Fruit fly (Drosophila melanogaster): ENCODE results near the gene Tcs5.

Tcs5 gene

DNA sequence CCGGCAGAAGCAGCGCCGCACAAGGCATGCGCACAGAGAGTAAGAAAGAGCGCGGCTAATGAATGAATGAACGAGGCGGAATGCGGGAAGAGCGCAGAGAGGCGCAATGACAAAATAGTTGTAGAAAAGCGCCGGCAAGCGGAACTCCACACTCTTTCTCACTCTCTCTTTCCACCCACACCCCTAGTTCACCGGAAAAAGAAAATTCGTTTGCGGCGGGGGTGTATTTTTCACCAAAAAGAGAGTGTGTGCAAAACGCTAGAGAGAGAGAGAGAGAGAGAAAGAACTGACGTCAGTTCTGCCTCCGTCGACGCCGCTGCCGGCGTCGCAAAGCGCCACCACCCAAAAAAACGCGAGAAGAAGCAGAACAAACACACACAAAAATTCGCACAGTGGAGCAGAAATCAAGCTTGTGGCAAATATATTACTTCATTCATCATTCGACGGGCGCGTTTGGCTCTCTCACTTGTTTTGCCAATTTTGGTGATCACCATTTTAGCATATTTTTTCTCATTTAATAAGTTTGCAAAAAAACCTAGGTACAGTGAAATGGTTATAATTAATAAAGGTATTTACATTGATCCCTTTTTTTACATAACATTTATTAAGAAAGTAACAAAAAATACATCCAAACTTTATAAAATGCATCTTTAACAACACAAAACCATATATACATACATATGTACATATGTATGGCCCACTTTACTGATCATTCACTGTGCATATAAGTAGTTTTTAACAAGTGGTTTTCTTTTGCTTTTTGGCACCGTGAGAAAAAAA, 45.9 kb upstream of the Tcs5 start (continued):
- TF ChIP-seq CG18011 (GFP tag; optimal IDR thresholded peaks at IDR 0.05) (peak; percentile 31), CG33557 (GFP tag; optimal IDR thresholded peaks at IDR 0.05) (no peak), CG5180 (GFP tag; optimal IDR thresholded peaks at IDR 0.05) (peak; percentile 10), z (GFP tag; IDR thresholded peaks at IDR 0.05) (no peak), HmgZ (tag; optimal IDR thresholded peaks at IDR 0.05) (no peak), ash1 (GFP tag; optimal IDR thresholded peaks at IDR 0.05) (no peak), CG14441 (GFP tag; IDR thresholded peaks at IDR 0.05) (no peak; the same call in none of the 2 replicates), Hr78 (GFP tag; optimal IDR thresholded peaks at IDR 0.05) (no peak), odd (GFP tag; optimal IDR thresholded peaks at IDR 0.05) (no peak), MBD-R2 (GFP tag; IDR thresholded peaks at IDR 0.05) (peak; percentile 27; the same call in 1 of the 2 replicates), Rfx (GFP tag; IDR thresholded peaks at IDR 0.05) (peak; percentile 39), CG3995 (GFP tag; optimal IDR thresholded peaks at IDR 0.05) (no peak), ro (GFP tag; IDR thresholded peaks at IDR 0.05) (no peak), D (optimal IDR thresholded peaks at IDR 0.05) (no peak), D (GFP tag; optimal IDR thresholded peaks at IDR 0.05) (peak; percentile 24), kni (GFP tag; optimal IDR thresholded peaks at IDR 0.05) (peak; percentile 7), Dfd (GFP tag; optimal IDR thresholded peaks at IDR 0.05) (no peak), Taf1 (GFP tag; IDR thresholded peaks at IDR 0.05) (no peak), gt (GFP tag; IDR thresholded peaks at IDR 0.05) (no peak), cg (GFP tag; optimal IDR thresholded peaks at IDR 0.05) (peak; percentile 15), E2f2 (GFP tag; IDR thresholded peaks at IDR 0.05) (peak; percentile 19; the same call in 1 of the 2 replicates), Doc3 (GFP tag; IDR thresholded peaks at IDR 0.05; ENCODE audit: partially characterized antibody) (no peak), CG18476 (GFP tag; optimal IDR thresholded peaks at IDR 0.05) (no peak), ap (GFP tag; IDR thresholded peaks at IDR 0.05) (no peak), CG3281 (GFP tag; optimal IDR thresholded peaks at IDR 0.05) (peak; percentile 76), stwl (tag; optimal IDR thresholded peaks at IDR 0.05) (no peak), CG11247 (GFP tag; IDR thresholded peaks at IDR 0.05) (no peak), klu (GFP tag; IDR thresholded peaks at IDR 0.05) (0 out of 2 replicates have a peak, but pooled peaks have one; percentile 35), CG18262 (tag; optimal IDR thresholded peaks at IDR 0.05) (peak; percentile 56), CG17912 (GFP tag; optimal IDR thresholded peaks at IDR 0.05) (no peak), az2 (GFP tag; optimal IDR thresholded peaks at IDR 0.05) (peak; percentile 53), Neu2 (GFP tag; optimal IDR thresholded peaks at IDR 0.05; ENCODE audit: borderline replicate concordance) (no peak), CG6854 (GFP tag; optimal IDR thresholded peaks at IDR 0.05) (no peak), Lhr (GFP tag; optimal IDR thresholded peaks at IDR 0.05) (no peak), CG6791 (GFP tag; IDR thresholded peaks at IDR 0.05; ENCODE audit: partially characterized antibody) (no peak), Sox100B (GFP tag; optimal IDR thresholded peaks at IDR 0.05) (peak; percentile 62), CG10147 (GFP tag; optimal IDR thresholded peaks at IDR 0.05) (peak; percentile 8), Nf-YA (GFP tag; IDR thresholded peaks at IDR 0.05) (no peak), bcd (GFP tag; optimal IDR thresholded peaks at IDR 0.05) (peak; percentile 75), CG31365 (tag; optimal IDR thresholded peaks at IDR 0.05) (no peak), Dip3 (GFP tag; optimal IDR thresholded peaks at IDR 0.05) (peak; percentile 60), fd3F (GFP tag; optimal IDR thresholded peaks at IDR 0.05) (peak; percentile 37), gfzf (GFP tag; optimal IDR thresholded peaks at IDR 0.05) (no peak), tx (GFP tag; optimal IDR thresholded peaks at IDR 0.05) (no peak), slbo (GFP tag; IDR thresholded peaks at IDR 0.05) (peak; percentile 60), CG2202 (tag; optimal IDR thresholded peaks at IDR 0.05) (no peak), Lpt (GFP tag; optimal IDR thresholded peaks at IDR 0.05) (no peak), CG8388 (GFP tag; optimal IDR thresholded peaks at IDR 0.05) (peak; percentile 17), Fer3 (tag; optimal IDR thresholded peaks at IDR 0.05) (peak; percentile 50)

Measured in whole organism, embryonic.